Worm (Caenorhabditis elegans): ENCODE measurements around the gene C47D2.1.
A peak's percentile ranks its signal among the peaks of the same experiment; 100 is the strongest.

Gene C47D2.1

DNA sequence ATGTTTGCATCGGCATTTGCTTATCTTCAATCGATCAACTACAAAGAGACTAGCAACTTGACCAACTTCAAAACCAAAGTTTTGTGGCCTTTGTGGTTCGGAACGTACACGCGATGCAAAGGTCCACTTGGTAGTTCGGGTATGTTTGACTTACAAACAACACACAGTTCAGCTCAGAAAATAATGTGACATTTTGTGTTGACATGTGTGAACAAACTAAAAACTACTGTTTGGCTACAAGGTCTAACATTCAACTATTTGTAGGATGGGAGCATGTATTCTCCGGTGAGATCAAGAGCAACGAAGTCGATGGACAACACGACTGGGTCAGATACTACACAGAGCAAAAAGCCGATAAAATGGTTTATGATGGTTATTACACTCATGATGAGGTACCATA is 32.2 kb downstream of the C47D2.1 start:
- TF ChIP-seq lsy-2 (tag; optimal IDR thresholded peaks at IDR 0.05) (no peak), nhr-28 (tag; optimal IDR thresholded peaks at IDR 0.05) (peak; percentile 53), unc-62 (GFP tag; optimal IDR thresholded peaks at IDR 0.05 in 1 of 2) (peak in 1 of 2 experiments; percentile 70), unc-62 (tag; optimal IDR thresholded peaks at IDR 0.05) (no peak), aha-1 (tag) (peak; percentile 67), F37D6.2 (tag; optimal IDR thresholded peaks at IDR 0.05) (no peak)

DNA sequence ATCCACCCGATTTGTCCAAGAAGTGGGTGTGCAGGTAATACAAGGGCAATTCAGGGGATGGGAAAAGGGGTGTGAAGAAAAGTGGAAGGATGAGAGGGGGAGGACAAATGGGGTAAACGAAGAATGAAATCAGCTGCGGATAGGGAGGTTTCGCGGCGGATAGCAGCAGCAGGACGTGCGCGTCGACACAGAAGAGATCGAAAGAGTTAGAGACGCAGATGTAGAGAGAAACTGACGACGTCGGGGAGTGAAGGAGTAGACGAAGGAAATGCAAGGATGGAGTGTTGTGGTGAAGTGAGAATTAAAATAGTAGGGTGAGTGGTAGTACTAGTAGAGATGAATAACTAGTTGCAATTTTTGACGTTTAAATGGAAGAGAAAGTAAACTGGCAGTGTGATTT is 37.4 kb downstream of the C47D2.1 start, which contains the start of gene M60.6:
TSS of gene M60.6 (minus strand) at position 166 of the 400 bp plus-strand sequence.
- TF ChIP-seq mdl-1 (tag; optimal IDR thresholded peaks at IDR 0.05) (no peak), mes-2 (tag; optimal IDR thresholded peaks at IDR 0.05; ENCODE audit: poor library complexity, severe bottlenecking) (peak; percentile 9), hlh-11 (tag; optimal IDR thresholded peaks at IDR 0.05) (peak; percentile 33), rbr-2 (tag; optimal IDR thresholded peaks at IDR 0.05) (peak; percentile 33), T26A8.4 (GFP tag; IDR thresholded peaks at IDR 0.05) (no peak), unc-62 (GFP tag; optimal IDR thresholded peaks at IDR 0.05 in 1 of 2) (no peak), unc-62 (tag; optimal IDR thresholded peaks at IDR 0.05) (no peak), ZK546.5 (tag; optimal IDR thresholded peaks at IDR 0.05) (no peak), dmd-6 (GFP tag; IDR thresholded peaks at IDR 0.05) (no peak), D1046.2 (GFP tag; IDR thresholded peaks at IDR 0.05) (no peak), unc-39 (tag; optimal IDR thresholded peaks at IDR 0.05) (no peak), pha-4 (GFP tag; IDR thresholded peaks at IDR 0.05) (no peak), pha-4 (tag; optimal IDR thresholded peaks at IDR 0.05) (no peak), gei-8 (GFP tag; optimal IDR thresholded peaks at IDR 0.05) (no peak), daf-19 (GFP tag; conservative IDR thresholded peaks at IDR 0.05) (no peak), Y5F2A.4 (GFP tag; optimal IDR thresholded peaks at IDR 0.05) (no peak), ctbp-1 (GFP tag; IDR thresholded peaks at IDR 0.05) (peak; percentile 58; the same call in 1 of the 2 replicates), F44E2.7 (GFP tag; IDR thresholded peaks at IDR 0.05) (no peak), set-16 (GFP tag; IDR thresholded peaks at IDR 0.05) (no peak; the same call in 1 of the 2 replicates), nhr-28 (tag; optimal IDR thresholded peaks at IDR 0.05) (peak; percentile 7), nhr-77 (tag; optimal IDR thresholded peaks at IDR 0.05) (no peak), duxl-1 (tag; optimal IDR thresholded peaks at IDR 0.05; ENCODE audit: poor library complexity) (no peak), jun-1 (tag; optimal IDR thresholded peaks at IDR 0.05) (no peak), zfp-2 (tag; optimal IDR thresholded peaks at IDR 0.05) (no peak), dmd-9 (GFP tag; IDR thresholded peaks at IDR 0.05) (no peak), ceh-20 (GFP tag; IDR thresholded peaks at IDR 0.05) (no peak), cey-2 (tag; optimal IDR thresholded peaks at IDR 0.05; ENCODE audit: borderline replicate concordance, insufficient read depth) (no peak), dve-1 (tag; optimal IDR thresholded peaks at IDR 0.05; ENCODE audit: insufficient read depth) (no peak), lin-1 (GFP tag; IDR thresholded peaks at IDR 0.05) (no peak), lsy-2 (tag; optimal IDR thresholded peaks at IDR 0.05) (peak in 1 of 2 experiments; percentile 20), lin-39 (tag; optimal IDR thresholded peaks at IDR 0.05) (no peak), lin-38 (GFP tag; IDR thresholded peaks at IDR 0.05) (no peak), egl-27 (tag; optimal IDR thresholded peaks at IDR 0.05) (no peak), dpl-1 (GFP tag; optimal IDR thresholded peaks at IDR 0.05) (no peak), F26F4.8 (GFP tag; conservative IDR thresholded peaks at IDR 0.05) (no peak), lin-29 (GFP tag; IDR thresholded peaks at IDR 0.05) (no peak), skn-1 (tag; optimal IDR thresholded peaks at IDR 0.05) (no peak), hmg-1.1 (GFP tag; IDR thresholded peaks at IDR 0.05) (peak; percentile 56), unc-130 (GFP tag; optimal IDR thresholded peaks at IDR 0.05) (no peak), egl-43 (GFP tag; IDR thresholded peaks at IDR 0.05) (no peak), mdt-29 (GFP tag; IDR thresholded peaks at IDR 0.05) (no peak), lir-3 (tag; optimal IDR thresholded peaks at IDR 0.05) (no peak), lin-13 (GFP tag; optimal IDR thresholded peaks at IDR 0.05) (no peak), ama-1 (optimal IDR thresholded peaks at IDR 0.05) (no peak), nhr-10 (tag; optimal IDR thresholded peaks at IDR 0.05) (no peak), ztf-11 (tag; optimal IDR thresholded peaks at IDR 0.05) (no peak), dmd-8 (GFP tag; IDR thresholded peaks at IDR 0.05) (no peak), fkh-10 (GFP tag; optimal IDR thresholded peaks at IDR 0.05) (peak; percentile 6)
